Worm (Caenorhabditis elegans) whole organism, midembryonic: ENCODE results near the gene T26C12.3.

Experiments used
- T22C8.4 ChIP-seq: fragments of 200-800 bp; sonication (Bioruptor generic); IDR thresholded peaks from 2 replicates; pipeline ENCODE4 v1.3.6; 2022; ENCODE audit warnings: missing genetic modification characterization, missing compliant biosample characterization
- cog-1 ChIP-seq: sonication (generic microtip); optimal IDR thresholded peaks from 2 replicates; lab custom pipeline; 2016; ENCODE audit warnings: missing genetic modification characterization, missing compliant biosample characterization
- flt-1 ChIP-seq: fragments of 200-800 bp; sonication (Bioruptor generic); IDR thresholded peaks from 2 replicates; pipeline ENCODE4 v1.3.6; 2022; ENCODE audit warnings: missing genetic modification characterization, missing compliant biosample characterization
- klf-2 ChIP-seq: fragments of 200-800 bp; sonication (Bioruptor generic); conservative IDR thresholded peaks from 2 replicates; pipeline ENCODE4 v1.3.6; 2022; ENCODE audit warnings: missing genetic modification reagents, missing genetic modification characterization, missing compliant biosample characterization
- med-1 ChIP-seq: sonication (generic microtip); optimal IDR thresholded peaks from 2 replicates; lab custom pipeline; 2017; ENCODE audit warnings: missing genetic modification characterization, mild to moderate bottlenecking, missing compliant biosample characterization, antibody characterized with exemption, missing genetic modification reagents; ENCODE audit not compliant: insufficient read depth
- ref-1 ChIP-seq: fragments of 200-800 bp; sonication (Bioruptor generic); conservative IDR thresholded peaks from 2 replicates; pipeline ENCODE4 v1.3.6; 2022; ENCODE audit warnings: missing genetic modification reagents, missing genetic modification characterization, missing compliant biosample characterization
- tab-1 ChIP-seq: fragments of 200-800 bp; sonication (Bioruptor generic); IDR thresholded peaks from 2 replicates; pipeline ENCODE4 v1.3.6; 2022; ENCODE audit warnings: missing genetic modification characterization, missing compliant biosample characterization
- ztf-23 ChIP-seq: fragments of 200-800 bp; sonication (Bioruptor generic); IDR thresholded peaks from 2 replicates; pipeline ENCODE4 v1.3.6; 2022; ENCODE audit warnings: missing genetic modification reagents, missing genetic modification characterization, missing compliant biosample characterization
- ztf-29 ChIP-seq: fragments of 200-800 bp; sonication (Bioruptor generic); IDR thresholded peaks from 2 replicates; pipeline ENCODE4 v1.3.6; 2022; ENCODE audit warnings: missing genetic modification reagents, missing genetic modification characterization, missing compliant biosample characterization

The T26C12.3 gene

ce11 chrIV:3298300-3298699 is 25.1 kb upstream of the T26C12.3 start, which contains the start of gene W08E12.6:
W08E12.6 (plus strand) TSS chrIV:3298600.
- TF ChIP-seq ztf-23 (GFP tag; lab: Robert Waterston, UW) (no peak), tab-1 (no peak), med-1 (GFP tag; lab: Kevin White, UChicago) (no peak), cog-1 (tag; lab: Kevin White, UChicago) (no peak), flt-1 (GFP tag; lab: Robert Waterston, UW) (no peak), klf-2 (GFP tag; lab: Robert Waterston, UW) (no peak), ztf-29 (GFP tag; lab: Robert Waterston, UW) (no peak), T22C8.4 (GFP tag; lab: Robert Waterston, UW) (no peak), ref-1 (no peak)

ce11 chrIV:3296578-3297549 is 23.7 kb upstream of the T26C12.3 start:
- TF ChIP-seq cog-1 (tag; lab: Kevin White, UChicago) (no peak), T22C8.4 (GFP tag; lab: Robert Waterston, UW) (no peak), ref-1 (no peak), flt-1 (GFP tag; lab: Robert Waterston, UW) (no peak), med-1 (GFP tag; lab: Kevin White, UChicago) (no peak), ztf-29 (GFP tag; lab: Robert Waterston, UW) (no peak), ztf-23 (GFP tag; lab: Robert Waterston, UW) (no peak), klf-2 (GFP tag; lab: Robert Waterston, UW) (no peak)

ce11 chrIV:3294553-3295185 is 21.5 kb upstream of the T26C12.3 start, which contains the start of gene W08E12.7:
W08E12.7 (plus strand) TSS chrIV:3295135.
- peak; percentile 77 for TF ChIP-seq flt-1 (GFP tag; lab: Robert Waterston, UW)
- peak; percentile 60; the same call in 1 of the 2 replicates for TF ChIP-seq klf-2 (GFP tag; lab: Robert Waterston, UW)
- no peak for TF ChIP-seq ref-1
- peak; percentile 67 for TF ChIP-seq ztf-23 (GFP tag; lab: Robert Waterston, UW)
- no peak for TF ChIP-seq med-1 (GFP tag; lab: Kevin White, UChicago)
- no peak for TF ChIP-seq ztf-29 (GFP tag; lab: Robert Waterston, UW)
- no peak for TF ChIP-seq T22C8.4 (GFP tag; lab: Robert Waterston, UW)
- peak; percentile 91 for TF ChIP-seq cog-1 (tag; lab: Kevin White, UChicago)
- TF ChIP-seq tab-1: no peak

ce11 chrIV:3293800-3294493 is 20.8 kb upstream of the T26C12.3 start:
- TF ChIP-seq tab-1 (no peak), ztf-29 (GFP tag; lab: Robert Waterston, UW) (no peak), ref-1 (no peak), T22C8.4 (GFP tag; lab: Robert Waterston, UW) (no peak), cog-1 (tag; lab: Kevin White, UChicago) (no peak), klf-2 (GFP tag; lab: Robert Waterston, UW) (no peak), ztf-23 (GFP tag; lab: Robert Waterston, UW) (no peak), flt-1 (GFP tag; lab: Robert Waterston, UW) (no peak), med-1 (GFP tag; lab: Kevin White, UChicago) (no peak)

- TF ChIP-seq T22C8.4 (GFP tag; lab: Robert Waterston, UW) (no peak), flt-1 (GFP tag; lab: Robert Waterston, UW) (no peak), ztf-23 (GFP tag; lab: Robert Waterston, UW) (no peak), klf-2 (GFP tag; lab: Robert Waterston, UW) (no peak), tab-1 (no peak), ref-1 (no peak), ztf-29 (GFP tag; lab: Robert Waterston, UW) (no peak), med-1 (GFP tag; lab: Kevin White, UChicago) (no peak), cog-1 (tag; lab: Kevin White, UChicago) (no peak)
Observed at ce11 chrIV:3291977-3292561, 18.9 kb upstream of the T26C12.3 start, which contains the start of gene W08E12.8. W08E12.8 (plus strand) TSS chrIV:3292371.

ce11 chrIV:3289237-3289636 is 16.0 kb upstream of the T26C12.3 start, which contains the start of gene gcy-23:
gcy-23 (minus strand) TSS chrIV:3289337.
- no peak for TF ChIP-seq ztf-23 (GFP tag; lab: Robert Waterston, UW)

ce11 chrIV:3278822-3279221 is 5.6 kb upstream of the T26C12.3 start:
- TF ChIP-seq med-1 (GFP tag; lab: Kevin White, UChicago): no peak
- no peak for TF ChIP-seq ref-1
- no peak for TF ChIP-seq flt-1 (GFP tag; lab: Robert Waterston, UW)
- no peak for TF ChIP-seq ztf-23 (GFP tag; lab: Robert Waterston, UW)
- no peak for TF ChIP-seq tab-1
- no peak for TF ChIP-seq klf-2 (GFP tag; lab: Robert Waterston, UW)
- no peak for TF ChIP-seq T22C8.4 (GFP tag; lab: Robert Waterston, UW)
- TF ChIP-seq cog-1 (tag; lab: Kevin White, UChicago): no peak
- TF ChIP-seq ztf-29 (GFP tag; lab: Robert Waterston, UW): no peak

ce11 chrIV:3271342-3271741 is 1.9 kb downstream of the T26C12.3 start:
- no peak for TF ChIP-seq klf-2 (GFP tag; lab: Robert Waterston, UW)
- no peak for TF ChIP-seq med-1 (GFP tag; lab: Kevin White, UChicago)
- TF ChIP-seq tab-1: no peak
- TF ChIP-seq cog-1 (tag; lab: Kevin White, UChicago): no peak
- no peak for TF ChIP-seq ref-1
- no peak for TF ChIP-seq ztf-29 (GFP tag; lab: Robert Waterston, UW)
- no peak for TF ChIP-seq ztf-23 (GFP tag; lab: Robert Waterston, UW)
- TF ChIP-seq flt-1 (GFP tag; lab: Robert Waterston, UW): no peak
- no peak for TF ChIP-seq T22C8.4 (GFP tag; lab: Robert Waterston, UW)
